Fruit fly (Drosophila melanogaster): ENCODE results near the gene CG5850.

dm6 chr2L:10004574-10004973 lies 40.8 kb upstream of the CG5850 start:
- TF ChIP-seq CG17806 (tag; optimal IDR thresholded peaks at IDR 0.05) (no peak), D1 (tag; optimal IDR thresholded peaks at IDR 0.05) (no peak), fd96Ca (GFP tag; IDR thresholded peaks at IDR 0.05) (no peak), CG32121 (GFP tag; IDR thresholded peaks at IDR 0.05) (no peak), EcR (GFP tag; optimal IDR thresholded peaks at IDR 0.05) (no peak)

Measured in whole organism, pupa.